Worm (Caenorhabditis elegans): ENCODE data around the gene str-148.
"Not testable (repeated sequence)": the region's sequence is repeated elsewhere in the genome, so short reads cannot be mapped to it uniquely, and the experiment has no call there.

Gene str-148

DNA sequence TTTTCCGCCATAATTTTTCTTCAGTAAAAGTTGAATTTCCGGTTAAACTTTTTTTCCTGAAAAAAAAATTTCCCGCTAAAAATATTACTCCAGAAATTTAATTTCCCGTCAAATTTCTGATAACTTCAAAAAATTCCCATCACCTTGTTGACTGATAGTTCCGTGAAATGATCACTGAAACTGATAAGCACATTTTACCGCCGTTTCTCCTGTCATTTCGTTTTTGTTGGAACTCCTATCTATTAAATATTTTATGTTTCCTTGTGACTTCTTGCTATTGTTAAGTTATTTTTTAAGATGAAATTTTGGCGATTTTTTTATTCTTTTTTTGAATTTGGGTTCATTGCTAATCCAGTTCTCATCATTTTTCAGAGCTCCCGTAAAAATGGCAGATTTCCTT is 17.2 kb upstream of the str-148 start, which contains the start of gene math-34:
TSS of gene math-34 (plus strand) at position 371 of the 400 bp plus-strand sequence.
- TF ChIP-seq mep-1 (tag; optimal IDR thresholded peaks at IDR 0.05): no peak
- TF ChIP-seq tbx-8 (GFP tag; optimal IDR thresholded peaks at IDR 0.05): no peak
- no peak for TF ChIP-seq unc-120 (tag; optimal IDR thresholded peaks at IDR 0.05; ENCODE audit: poor library complexity, severe bottlenecking)
- TF ChIP-seq drap-1 (GFP tag; optimal IDR thresholded peaks at IDR 0.05): no peak

DNA sequence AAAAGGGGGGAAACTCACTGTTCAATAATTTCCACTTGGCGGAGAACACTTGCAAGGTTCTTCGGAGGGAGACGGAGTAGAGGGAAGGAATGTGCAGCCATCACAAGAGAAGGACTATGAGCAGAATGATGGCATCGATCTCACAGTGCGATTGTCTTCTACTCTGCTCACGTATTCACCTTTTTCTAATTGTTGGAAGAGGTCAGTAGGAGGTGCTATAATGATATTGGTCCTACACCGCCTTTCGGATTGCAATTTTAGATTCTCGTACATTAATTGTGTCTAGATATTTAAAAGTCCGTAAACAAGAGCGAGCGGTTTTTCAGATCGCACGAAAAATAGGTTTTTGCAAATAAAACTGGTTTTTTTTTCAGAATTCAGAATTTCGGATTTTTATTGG is 5.3 kb upstream of the str-148 start, which contains the start of gene fbxb-39:
TSS of gene fbxb-39 (minus strand) at position 101 of the 400 bp plus-strand sequence.
- TF ChIP-seq pha-4 (tag; optimal IDR thresholded peaks at IDR 0.05) (no peak), ceh-43 (GFP tag; optimal IDR thresholded peaks at IDR 0.05) (no peak), ham-2 (GFP tag; optimal IDR thresholded peaks at IDR 0.05) (no peak), elt-3 (tag; optimal IDR thresholded peaks at IDR 0.05) (no peak), unc-62 (GFP tag; optimal IDR thresholded peaks at IDR 0.05) (no peak), lin-13 (tag; optimal IDR thresholded peaks at IDR 0.05) (no peak), mab-5 (tag; optimal IDR thresholded peaks at IDR 0.05) (no peak), ceh-83 (GFP tag; optimal IDR thresholded peaks at IDR 0.05) (no peak), lin-32 (GFP tag; optimal IDR thresholded peaks at IDR 0.05) (no peak), bed-3 (GFP tag; optimal IDR thresholded peaks at IDR 0.05) (no peak), drap-1 (GFP tag; optimal IDR thresholded peaks at IDR 0.05) (no peak)

DNA sequence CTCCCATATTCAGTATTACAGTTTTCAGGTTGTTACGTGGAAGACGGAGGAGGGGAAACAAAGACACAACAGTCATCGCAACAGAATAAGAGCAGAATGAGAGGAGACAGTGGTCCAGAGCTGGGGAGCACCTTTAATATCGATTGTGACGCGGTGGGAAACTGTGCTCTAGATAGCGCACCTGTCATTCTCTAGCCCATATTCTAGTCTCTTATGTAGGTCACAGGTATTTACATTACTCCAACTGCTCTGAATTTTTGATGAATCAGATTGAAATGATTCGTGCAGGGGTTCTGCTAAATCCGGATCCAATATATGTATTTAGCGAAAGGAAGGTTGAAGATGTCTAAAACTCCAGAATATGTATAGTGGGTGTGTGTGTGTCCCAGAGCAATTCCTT is 3.6 kb upstream of the str-148 start, which contains the start of gene fbxb-41:
TSS of gene fbxb-41 (minus strand) at position 101 of the 400 bp plus-strand sequence.
- TF ChIP-seq lin-32 (GFP tag; optimal IDR thresholded peaks at IDR 0.05): no peak
- TF ChIP-seq hlh-1 (tag; optimal IDR thresholded peaks at IDR 0.05): peak; percentile 4
- TF ChIP-seq ceh-39 (tag; optimal IDR thresholded peaks at IDR 0.05): peak; percentile 53

DNA sequence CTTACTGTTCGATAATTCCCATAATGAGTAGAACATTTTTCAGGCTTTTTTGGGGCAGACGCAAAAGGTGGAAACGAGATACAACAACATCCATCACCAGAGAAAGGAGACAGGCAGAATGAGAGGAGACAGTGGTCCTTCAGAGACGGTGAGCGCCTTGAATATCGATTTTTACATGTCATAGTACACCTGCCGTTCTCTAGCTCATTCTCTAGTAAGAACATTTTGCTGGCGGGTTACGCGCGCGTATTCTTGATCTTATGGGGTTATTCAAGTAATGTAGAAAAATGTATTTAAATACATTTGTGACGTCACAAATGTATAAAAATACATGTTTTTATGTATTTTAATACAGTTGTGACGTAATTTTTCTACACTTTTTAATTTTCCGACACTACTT is 1.9 kb upstream of the str-148 start, which contains the start of gene fbxb-45:
TSS of gene fbxb-45 (minus strand) at position 101 of the 400 bp plus-strand sequence.
- TF ChIP-seq zip-8 (tag; optimal IDR thresholded peaks at IDR 0.05): peak; percentile 84

DNA sequence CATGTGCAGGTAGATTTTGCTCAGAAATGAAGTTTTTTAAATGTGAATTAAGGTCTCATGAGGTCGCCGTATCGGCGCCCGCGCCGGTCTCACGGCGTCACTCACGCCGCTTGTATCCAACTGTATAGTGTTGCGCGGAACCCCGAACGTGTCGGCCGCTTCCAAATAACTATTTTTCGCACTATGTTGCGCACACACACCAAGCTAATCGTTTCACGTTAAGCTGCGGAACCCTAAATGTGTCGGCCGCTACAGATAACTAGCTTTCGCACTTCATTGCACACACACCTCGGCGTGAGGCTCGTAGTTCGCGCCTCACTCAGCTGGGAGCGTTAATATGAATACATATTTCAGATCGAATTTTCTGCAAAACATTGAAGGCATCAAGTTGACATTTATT is 1.1 kb downstream of the str-148 start:
- no peak for TF ChIP-seq ztf-11 (tag; optimal IDR thresholded peaks at IDR 0.05)
- TF ChIP-seq nhr-28 (tag; optimal IDR thresholded peaks at IDR 0.05): no peak
- no peak for TF ChIP-seq nhr-2 (tag; optimal IDR thresholded peaks at IDR 0.05)

DNA sequence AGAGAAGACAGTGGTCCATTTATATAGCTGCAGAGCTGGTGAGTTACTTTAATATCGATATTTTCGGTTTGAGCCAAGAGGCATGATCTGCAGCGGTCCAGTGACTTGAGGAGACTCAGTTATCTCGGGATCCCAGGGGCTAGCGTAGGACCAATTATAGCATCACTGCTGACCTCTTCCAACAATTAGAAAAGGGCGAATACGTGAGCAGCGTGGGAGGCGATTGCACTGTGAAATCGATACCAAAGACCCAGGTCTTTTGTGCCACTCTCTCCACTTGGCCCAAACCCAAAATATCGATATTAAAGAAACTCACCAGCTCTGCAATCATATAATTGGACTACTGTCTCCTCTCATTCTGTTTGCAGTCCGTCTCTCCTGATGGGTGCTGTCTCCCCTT is 4.1 kb downstream of the str-148 start, which contains the start of gene fbxb-40:
TSS of gene fbxb-40 (minus strand) at position 101 of the 400 bp plus-strand sequence.
- TF ChIP-seq cnd-1 (tag; optimal IDR thresholded peaks at IDR 0.05) (no peak), ceh-43 (GFP tag; optimal IDR thresholded peaks at IDR 0.05) (no peak), lin-13 (tag; optimal IDR thresholded peaks at IDR 0.05) (no peak), nhr-12 (tag; optimal IDR thresholded peaks at IDR 0.05) (no peak), unc-39 (tag; optimal IDR thresholded peaks at IDR 0.05) (no peak), lsy-2 (tag; optimal IDR thresholded peaks at IDR 0.05) (no peak), mls-2 (tag; optimal IDR thresholded peaks at IDR 0.05) (no peak), ham-2 (GFP tag; optimal IDR thresholded peaks at IDR 0.05) (no peak), ces-1 (GFP tag; optimal IDR thresholded peaks at IDR 0.05) (no peak), lin-32 (GFP tag; optimal IDR thresholded peaks at IDR 0.05) (no peak)

DNA sequence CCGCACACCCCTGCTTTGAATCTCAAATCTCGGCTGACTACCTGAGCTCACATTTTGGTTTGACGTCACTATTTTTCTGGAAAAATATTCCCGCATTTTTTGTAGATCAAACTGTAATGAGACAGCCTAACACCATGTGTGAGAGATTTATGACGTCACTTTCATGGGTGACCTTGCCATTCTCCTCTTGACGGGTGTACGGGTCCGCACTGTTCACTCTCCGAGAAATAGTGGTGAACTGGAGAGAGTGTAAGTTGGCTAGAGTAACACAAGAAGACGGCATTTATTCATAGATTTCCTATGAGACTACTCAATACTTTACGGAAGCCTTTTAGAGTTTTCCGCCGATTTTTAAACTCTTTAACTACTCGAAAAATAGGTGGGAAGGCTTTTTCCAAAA is 8.9 kb downstream of the str-148 start, which contains the start of gene K02E7.7:
TSS of gene K02E7.7 (plus strand) at position 301 of the 400 bp plus-strand sequence.
- not testable (repeated sequence) for TF ChIP-seq blmp-1 (tag; optimal IDR thresholded peaks at IDR 0.05); ceh-43 (GFP tag; optimal IDR thresholded peaks at IDR 0.05); flh-1 (GFP tag; optimal IDR thresholded peaks at IDR 0.05)

DNA sequence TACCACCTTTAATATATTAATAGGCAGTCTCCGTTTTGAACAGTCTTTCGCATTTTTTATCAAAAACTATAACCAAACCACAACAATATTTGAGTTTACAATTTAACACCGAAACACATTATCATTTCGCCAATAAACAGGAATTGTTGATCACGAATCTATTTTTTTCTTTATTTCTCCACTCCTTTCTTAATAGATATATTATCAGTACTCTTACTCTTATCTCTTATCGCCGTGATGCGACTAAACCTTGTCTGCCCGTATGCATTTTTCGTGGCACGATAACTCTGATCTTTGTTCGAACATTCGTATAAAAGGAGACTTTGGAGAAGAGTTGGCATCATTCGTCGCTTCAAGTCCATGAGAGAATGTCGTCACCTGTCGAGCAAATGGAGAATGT is 11.1 kb downstream of the str-148 start:
- TF ChIP-seq zip-8 (tag; optimal IDR thresholded peaks at IDR 0.05): no peak
